Worm (Caenorhabditis elegans) whole organism, L1 larva: ENCODE data around the gene patr-1.

ENCODE experiments used
- C04F5.9 ChIP-seq: sonication (generic microtip); optimal IDR thresholded peaks from 2 replicates; lab custom pipeline; 2016; ENCODE audit warnings: missing genetic modification characterization, missing compliant biosample characterization
- C16A3.4 ChIP-seq: fragments of 150-350 bp; optimal IDR thresholded peaks from 2 replicates; lab custom pipeline; 2014; ENCODE audit warnings: missing biosample characterization, missing genetic modification characterization
- C34B4.2 ChIP-seq: sonication (generic microtip); optimal IDR thresholded peaks from 2 replicates; lab custom pipeline; 2017; ENCODE audit warnings: mild to moderate bottlenecking, missing genetic modification characterization, missing compliant biosample characterization
- ama-1 ChIP-seq: fragments of 150-350 bp; optimal IDR thresholded peaks from 2 replicates; lab custom pipeline; 2014
- blmp-1 ChIP-seq: fragments of 150-350 bp; optimal IDR thresholded peaks from 2 replicates; lab custom pipeline; 2014; ENCODE audit warnings: missing biosample characterization, missing genetic modification characterization
- ceh-63 ChIP-seq: fragments of 200-800 bp; sonication (Bioruptor generic); optimal IDR thresholded peaks from 2 replicates; lab custom pipeline; 2018; ENCODE audit warnings: mild to moderate bottlenecking, missing genetic modification characterization, missing compliant biosample characterization
- ceh-82 ChIP-seq, 3 experiments: fragments of 150-350 bp in 1 of 3; sonication (generic microtip) in 2 of 3; optimal IDR thresholded peaks; 2 replicates each; lab custom pipeline; 2014 to 2017; ENCODE audit warnings: missing biosample characterization in 3 of 3, missing genetic modification characterization in 3 of 3
- ceh-90 ChIP-seq: sonication (generic microtip); optimal IDR thresholded peaks from 2 replicates; lab custom pipeline; 2016; ENCODE audit warnings: missing genetic modification characterization, missing compliant biosample characterization
- ces-1 ChIP-seq: fragments of 150-350 bp; optimal IDR thresholded peaks from 2 replicates; lab custom pipeline; 2014; ENCODE audit warnings: missing biosample characterization, missing genetic modification reagents, missing genetic modification characterization
- dpl-1 ChIP-seq, 3 experiments: fragments of 150-350 bp in 2 of 3; sonication (generic microtip) in 1 of 3; optimal IDR thresholded peaks; 2 replicates each; lab custom pipeline; 2014 to 2017; ENCODE audit warnings: missing biosample characterization in 3 of 3, missing genetic modification characterization in 3 of 3, missing genetic modification reagents in 3 of 3
- efl-1 ChIP-seq, 4 experiments: fragments of 150-350 bp; optimal IDR thresholded peaks in 3 of 4; peaks in 1 of 4; 1 replicate in 1 of 4; 2 replicates in 3 of 4; lab custom pipeline; 2014; ENCODE audit warnings: missing biosample characterization in 2 of 4, missing genetic modification characterization in 2 of 4, missing genetic modification reagents in 2 of 4
- efl-3 ChIP-seq: fragments of 200-800 bp; sonication (Bioruptor generic); optimal IDR thresholded peaks from 2 replicates; lab custom pipeline; 2018; ENCODE audit warnings: mild to moderate bottlenecking, missing genetic modification characterization, missing compliant biosample characterization
- egl-13 ChIP-seq: sonication (generic microtip); optimal IDR thresholded peaks from 2 replicates; lab custom pipeline; 2016; ENCODE audit warnings: missing genotype, missing genetic modification reagents, missing genetic modification characterization, missing compliant biosample characterization
- egl-27 ChIP-seq, 2 experiments: fragments of 150-350 bp in 1 of 2; sonication (generic microtip); optimal IDR thresholded peaks; 3 replicates each; lab custom pipeline; 2017 to 2018; ENCODE audit warnings: missing biosample characterization in 2 of 2, missing genetic modification characterization in 2 of 2, missing genetic modification reagents in 2 of 2
- ets-5 ChIP-seq: fragments of 200-800 bp; sonication (Bioruptor generic); IDR thresholded peaks from 2 replicates; pipeline ENCODE4 v1.3.6; 2022; ENCODE audit warnings: missing genetic modification characterization, missing compliant biosample characterization
- fkh-4 ChIP-seq: sonication (generic microtip); optimal IDR thresholded peaks from 2 replicates; lab custom pipeline; 2016; ENCODE audit warnings: missing compliant biosample characterization, missing genetic modification characterization, borderline replicate concordance
- fkh-8 ChIP-seq: sonication (generic microtip); optimal IDR thresholded peaks from 2 replicates; lab custom pipeline; 2016; ENCODE audit warnings: mild to moderate bottlenecking, missing genetic modification characterization, missing compliant biosample characterization
- fos-1 ChIP-seq: fragments of 150-350 bp; optimal IDR thresholded peaks from 2 replicates; lab custom pipeline; 2014; ENCODE audit warnings: missing biosample characterization, missing genetic modification characterization
- hlh-17 ChIP-seq: fragments of 200-800 bp; sonication (Bioruptor generic); optimal IDR thresholded peaks from 2 replicates; lab custom pipeline; 2018; ENCODE audit warnings: missing genetic modification characterization, mild to moderate bottlenecking, missing compliant biosample characterization, moderate library complexity, borderline replicate concordance
- hlh-4 ChIP-seq: sonication (generic microtip); optimal IDR thresholded peaks from 2 replicates; lab custom pipeline; 2016; ENCODE audit warnings: mild to moderate bottlenecking, missing genetic modification characterization, missing compliant biosample characterization
- irx-1 ChIP-seq: sonication (generic microtip); optimal IDR thresholded peaks from 2 replicates; lab custom pipeline; 2016; ENCODE audit warnings: missing genetic modification characterization, missing compliant biosample characterization
- isw-1 ChIP-seq: fragments of 200-800 bp; sonication (Bioruptor generic); IDR thresholded peaks from 2 replicates; pipeline ENCODE4 v1.3.6; 2022; ENCODE audit warnings: missing genetic modification characterization, missing compliant biosample characterization
- lin-14 ChIP-seq: fragments of 200-800 bp; sonication (Bioruptor generic); optimal IDR thresholded peaks from 2 replicates; lab custom pipeline; 2018; ENCODE audit warnings: mild to moderate bottlenecking, missing genetic modification characterization, moderate library complexity, missing compliant biosample characterization
- lin-15B ChIP-seq: fragments of 150-350 bp; sonication (generic microtip); optimal IDR thresholded peaks from 3 replicates; lab custom pipeline; 2014; ENCODE audit warnings: missing biosample characterization, missing genetic modification characterization
- lin-39 ChIP-seq: fragments of 150-350 bp; optimal IDR thresholded peaks from 2 replicates; lab custom pipeline; 2014; ENCODE audit warnings: missing biosample characterization, missing genetic modification reagents, missing genetic modification characterization
- lsy-2 ChIP-seq, 2 experiments: fragments of 150-350 bp; optimal IDR thresholded peaks; 2 replicates each; lab custom pipeline; 2014; ENCODE audit warnings: missing biosample characterization in 2 of 2, missing genetic modification characterization in 2 of 2
- mab-9 ChIP-seq: fragments of 200-800 bp; sonication (Bioruptor generic); IDR thresholded peaks from 2 replicates; pipeline ENCODE4 v1.3.6; 2022; ENCODE audit warnings: missing genetic modification reagents, missing genetic modification characterization, missing compliant biosample characterization
- mdl-1 ChIP-seq, 2 experiments: fragments of 150-350 bp; optimal IDR thresholded peaks; 2 replicates each; lab custom pipeline; 2014 to 2017; ENCODE audit warnings: missing biosample characterization in 2 of 2, missing genetic modification characterization in 2 of 2, inconsistent platforms in 1 of 2
- mef-2 ChIP-seq: fragments of 150-350 bp; optimal IDR thresholded peaks from 2 replicates; lab custom pipeline; 2014; ENCODE audit warnings: missing biosample characterization, missing genetic modification characterization
- mep-1 ChIP-seq: fragments of 150-350 bp; optimal IDR thresholded peaks from 2 replicates; lab custom pipeline; 2014; ENCODE audit warnings: missing biosample characterization, missing genetic modification characterization
- nhr-12 ChIP-seq: sonication (generic microtip); optimal IDR thresholded peaks from 2 replicates; lab custom pipeline; 2017; ENCODE audit warnings: missing biosample characterization, missing genetic modification characterization
- nhr-19 ChIP-seq: fragments of 200-800 bp; sonication (Bioruptor generic); conservative IDR thresholded peaks from 2 replicates; pipeline ENCODE4 v1.3.6; 2022; ENCODE audit warnings: missing genetic modification characterization, missing compliant biosample characterization
- nhr-20 ChIP-seq: sonication (generic microtip); optimal IDR thresholded peaks from 2 replicates; lab custom pipeline; 2016; ENCODE audit warnings: mild to moderate bottlenecking, missing genetic modification characterization, missing compliant biosample characterization
- nhr-237 ChIP-seq: fragments of 150-350 bp; optimal IDR thresholded peaks from 2 replicates; lab custom pipeline; 2014; ENCODE audit warnings: missing biosample characterization, missing genetic modification characterization
- nhr-47 ChIP-seq: sonication (generic microtip); optimal IDR thresholded peaks from 2 replicates; lab custom pipeline; 2016; ENCODE audit warnings: mild to moderate bottlenecking, missing genetic modification characterization, moderate library complexity, missing compliant biosample characterization
- nhr-71 ChIP-seq: sonication (generic microtip); optimal IDR thresholded peaks from 2 replicates; lab custom pipeline; 2016; ENCODE audit warnings: mild to moderate bottlenecking, missing genetic modification characterization, moderate library complexity, missing compliant biosample characterization
- nhr-77 ChIP-seq: fragments of 150-350 bp; optimal IDR thresholded peaks from 2 replicates; lab custom pipeline; 2014; ENCODE audit warnings: missing biosample characterization, missing genetic modification characterization
- nhr-84 ChIP-seq: sonication (generic microtip); optimal IDR thresholded peaks from 2 replicates; lab custom pipeline; 2017; ENCODE audit warnings: missing biosample characterization, missing genetic modification characterization
- nhr-90 ChIP-seq: sonication (generic microtip); optimal IDR thresholded peaks from 2 replicates; lab custom pipeline; 2016; ENCODE audit warnings: mild to moderate bottlenecking, missing genetic modification characterization, missing compliant biosample characterization; ENCODE audit not compliant: poor library complexity
- pax-3 ChIP-seq: fragments of 200-800 bp; sonication (Bioruptor generic); optimal IDR thresholded peaks from 2 replicates; lab custom pipeline; 2018; ENCODE audit warnings: mild to moderate bottlenecking, missing genetic modification characterization, moderate library complexity, missing compliant biosample characterization
- rnt-1 ChIP-seq: sonication (generic microtip); optimal IDR thresholded peaks from 2 replicates; lab custom pipeline; 2016; ENCODE audit warnings: mild to moderate bottlenecking, missing genetic modification characterization, moderate library complexity, missing compliant biosample characterization
- skn-1 ChIP-seq: fragments of 150-350 bp; optimal IDR thresholded peaks from 2 replicates; lab custom pipeline; 2014; ENCODE audit warnings: missing biosample characterization, missing genetic modification characterization
- snpc-4 ChIP-seq: fragments of 150-350 bp; optimal IDR thresholded peaks from 2 replicates; lab custom pipeline; 2014; ENCODE audit warnings: missing biosample characterization, missing genetic modification characterization
- snu-23 ChIP-seq: sonication (generic microtip); optimal IDR thresholded peaks from 2 replicates; lab custom pipeline; 2016; ENCODE audit warnings: missing genetic modification characterization, missing compliant biosample characterization
- sox-4 ChIP-seq: sonication (generic microtip); optimal IDR thresholded peaks from 2 replicates; lab custom pipeline; 2016; ENCODE audit warnings: missing genetic modification characterization, missing compliant biosample characterization
- sptf-1 ChIP-seq: fragments of 150-350 bp; optimal IDR thresholded peaks from 2 replicates; lab custom pipeline; 2014; ENCODE audit warnings: missing biosample characterization, missing genetic modification characterization
- swsn-7 ChIP-seq: sonication (generic microtip); optimal IDR thresholded peaks from 2 replicates; lab custom pipeline; 2016; ENCODE audit warnings: missing genetic modification characterization, missing compliant biosample characterization
- unc-130 ChIP-seq: fragments of 150-350 bp; optimal IDR thresholded peaks from 2 replicates; lab custom pipeline; 2017; ENCODE audit warnings: missing biosample characterization, missing genetic modification characterization, inconsistent platforms
- unc-30 ChIP-seq: sonication (generic microtip); optimal IDR thresholded peaks from 2 replicates; lab custom pipeline; 2017; ENCODE audit warnings: missing biosample characterization, missing genetic modification characterization
- unc-62 ChIP-seq: fragments of 150-350 bp; optimal IDR thresholded peaks from 2 replicates; lab custom pipeline; 2014; ENCODE audit warnings: missing biosample characterization, missing genetic modification reagents, missing genetic modification characterization
- unc-98 ChIP-seq: fragments of 200-800 bp; sonication (Bioruptor generic); IDR thresholded peaks from 2 replicates; pipeline ENCODE4 v1.3.6; 2022; ENCODE audit warnings: missing genetic modification characterization, missing compliant biosample characterization
- ztf-4 ChIP-seq: fragments of 150-350 bp; optimal IDR thresholded peaks from 2 replicates; lab custom pipeline; 2014; ENCODE audit warnings: missing biosample characterization, missing genetic modification characterization

patr-1 gene

ce11 chrII:11761806-11762512 is 15.8 kb downstream of the patr-1 start (continued):
- peak; percentile 91 for TF ChIP-seq ztf-4 (tag; lab: Kevin White, UChicago)
- TF ChIP-seq nhr-47 (tag; lab: Kevin White, UChicago) = no peak
- TF ChIP-seq skn-1 (tag; lab: Kevin White, UChicago) = peak; percentile 96
- peak; percentile 80 for TF ChIP-seq fkh-8
- TF ChIP-seq ets-5 (GFP tag; lab: Robert Waterston, UW) = no peak
- TF ChIP-seq lin-15B (tag; lab: Kevin White, UChicago) = no peak
- no peak for TF ChIP-seq ceh-82 (tag; optimal IDR thresholded peaks at IDR 0.05; lab: Kevin White, UChicago)
- no peak for TF ChIP-seq mdl-1 (tag; optimal IDR thresholded peaks at IDR 0.05; lab: Kevin White, UChicago)
- TF ChIP-seq C34B4.2 = no peak
- TF ChIP-seq sptf-1 = no peak
- peak; percentile 31 for TF ChIP-seq pax-3
- peak; percentile 14; the same call in 1 of the 2 replicates for TF ChIP-seq isw-1
- TF ChIP-seq egl-13 (tag; lab: Kevin White, UChicago) = peak; percentile 41
- no peak for TF ChIP-seq C04F5.9
- no peak for TF ChIP-seq unc-62 (GFP tag; lab: Kevin White, UChicago)
- TF ChIP-seq C16A3.4 (tag; lab: Kevin White, UChicago) = peak; percentile 19
- peak in 1 of 2 experiments; percentile 89 for TF ChIP-seq lsy-2 (tag; optimal IDR thresholded peaks at IDR 0.05; lab: Kevin White, UChicago)
- no peak for TF ChIP-seq efl-3 (GFP tag; lab: Kevin White, UChicago)
- TF ChIP-seq mab-9 (GFP tag; lab: Robert Waterston, UW) = peak; percentile 68
- peak; percentile 56 for TF ChIP-seq mef-2 (tag; lab: Kevin White, UChicago)
- no peak for TF ChIP-seq lin-39 (tag; lab: Kevin White, UChicago)
- TF ChIP-seq fos-1 (tag; lab: Kevin White, UChicago) = no peak
- TF ChIP-seq hlh-4 (tag; lab: Kevin White, UChicago) = no peak
- no peak for TF ChIP-seq nhr-77 (tag; lab: Kevin White, UChicago)
- TF ChIP-seq unc-130 (tag; lab: Kevin White, UChicago) = no peak
- peak; percentile 41 for TF ChIP-seq nhr-19 (GFP tag; lab: Robert Waterston, UW)
- peak; percentile 57 for TF ChIP-seq nhr-20
- no peak for TF ChIP-seq efl-1 (optimal IDR thresholded peaks at IDR 0.05; lab: Kevin White, UChicago)
- TF ChIP-seq efl-1 (GFP tag; optimal IDR thresholded peaks at IDR 0.05 in 1 of 2; lab: Kevin White, UChicago) = peak in 1 of 2 experiments; percentile 42
- no peak for TF ChIP-seq lin-14
- TF ChIP-seq unc-98 (GFP tag; lab: Robert Waterston, UW) = no peak
- peak; percentile 15 for TF ChIP-seq irx-1 (tag; lab: Kevin White, UChicago)
- no peak for TF ChIP-seq sox-4 (tag; lab: Kevin White, UChicago)
- peak; percentile 55 for TF ChIP-seq snu-23 (GFP tag; lab: Kevin White, UChicago)
- TF ChIP-seq nhr-237 (tag; lab: Kevin White, UChicago) = no peak
- TF ChIP-seq hlh-17 (GFP tag; lab: Kevin White, UChicago) = no peak
- no peak for TF ChIP-seq nhr-12 (tag; lab: Kevin White, UChicago)
- no peak for TF ChIP-seq fkh-4 (tag; lab: Kevin White, UChicago)
- peak in 2 of 3 experiments; percentile 29 to 46 for TF ChIP-seq dpl-1 (GFP tag; optimal IDR thresholded peaks at IDR 0.05; lab: Kevin White, UChicago)
- peak; percentile 98 for TF ChIP-seq ama-1 (lab: Kevin White, UChicago)
- TF ChIP-seq ceh-90 (tag; lab: Kevin White, UChicago) = no peak
- no peak for TF ChIP-seq ces-1 (GFP tag; lab: Kevin White, UChicago)
- TF ChIP-seq egl-27 (tag; optimal IDR thresholded peaks at IDR 0.05; lab: Kevin White, UChicago) = no peak
- TF ChIP-seq nhr-90 = peak; percentile 26
- TF ChIP-seq snpc-4 (tag; lab: Kevin White, UChicago) = peak; percentile 63
- TF ChIP-seq nhr-84 (tag; lab: Kevin White, UChicago) = no peak
- no peak for TF ChIP-seq ceh-63
- TF ChIP-seq nhr-71 (tag; lab: Kevin White, UChicago) = peak; percentile 66
- no peak for TF ChIP-seq rnt-1
- TF ChIP-seq unc-30 (tag; lab: Kevin White, UChicago) = no peak
- peak; percentile 31 for TF ChIP-seq swsn-7 (tag; lab: Kevin White, UChicago)
- TF ChIP-seq blmp-1 = no peak
- peak; percentile 95 for TF ChIP-seq mep-1 (tag; lab: Kevin White, UChicago)
